Worm (Caenorhabditis elegans) whole organism, young adult: ENCODE results near the gene Y49E10.16.

Source experiments
- B0019.2 ChIP-seq: fragments of 200-800 bp; sonication (Bioruptor generic); conservative IDR thresholded peaks from 2 replicates; pipeline ENCODE4 v1.3.6; 2022; ENCODE audit warnings: missing genetic modification reagents, missing genetic modification characterization, missing compliant biosample characterization
- C17E4.6 ChIP-seq: fragments of 200-800 bp; sonication (Bioruptor generic); IDR thresholded peaks from 2 replicates; pipeline ENCODE4 v1.3.6; 2022; ENCODE audit warnings: missing genetic modification reagents, missing genetic modification characterization, missing compliant biosample characterization
- D2030.7 ChIP-seq: fragments of 200-800 bp; sonication (Bioruptor generic); IDR thresholded peaks from 2 replicates; pipeline ENCODE4 v1.3.6; 2022; ENCODE audit warnings: missing genetic modification reagents, missing genetic modification characterization, missing compliant biosample characterization
- F33H1.4 ChIP-seq: fragments of 200-800 bp; sonication (Bioruptor generic); IDR thresholded peaks from 2 replicates; pipeline ENCODE4 v1.3.6; 2022; ENCODE audit warnings: missing genetic modification reagents, missing genetic modification characterization, missing compliant biosample characterization
- F49E8.2 ChIP-seq: sonication (generic microtip); optimal IDR thresholded peaks from 3 replicates; lab custom pipeline; 2017; ENCODE audit warnings: missing genetic modification characterization, mild to moderate bottlenecking, missing compliant biosample characterization, antibody characterized with exemption, moderate library complexity; ENCODE audit not compliant: insufficient read depth
- F52B5.7 ChIP-seq: sonication (generic microtip); optimal IDR thresholded peaks from 2 replicates; lab custom pipeline; 2016; ENCODE audit warnings: mild to moderate bottlenecking, missing genetic modification characterization, missing compliant biosample characterization
- F57C9.4 ChIP-seq: sonication (generic microtip); optimal IDR thresholded peaks from 2 replicates; lab custom pipeline; 2017; ENCODE audit warnings: mild to moderate bottlenecking, missing genetic modification characterization, missing compliant biosample characterization
- K11D2.4 ChIP-seq: fragments of 200-800 bp; sonication (Bioruptor generic); IDR thresholded peaks from 2 replicates; pipeline ENCODE4 v1.3.6; 2022; ENCODE audit warnings: missing genetic modification reagents, missing genetic modification characterization, missing compliant biosample characterization
- T07F8.4 ChIP-seq: sonication (generic microtip); optimal IDR thresholded peaks from 2 replicates; lab custom pipeline; 2016; ENCODE audit warnings: mild to moderate bottlenecking, missing genetic modification characterization, moderate library complexity, missing compliant biosample characterization
- Y53G8AR.9 ChIP-seq: fragments of 200-800 bp; sonication (Bioruptor generic); conservative IDR thresholded peaks from 2 replicates; pipeline ENCODE4 v1.3.6; 2022; ENCODE audit warnings: missing genetic modification reagents, missing genetic modification characterization, missing compliant biosample characterization
- akir-1 ChIP-seq: fragments of 200-800 bp; sonication (Bioruptor generic); optimal IDR thresholded peaks from 2 replicates; lab custom pipeline; 2018; ENCODE audit warnings: mild to moderate bottlenecking, missing genetic modification characterization, moderate library complexity, missing compliant biosample characterization
- athp-1 ChIP-seq: sonication (generic microtip); optimal IDR thresholded peaks from 2 replicates; lab custom pipeline; 2017; ENCODE audit warnings: mild to moderate bottlenecking, missing genetic modification characterization, missing compliant biosample characterization
- attf-3 ChIP-seq: fragments of 200-800 bp; sonication (Bioruptor generic); conservative IDR thresholded peaks from 2 replicates; pipeline ENCODE4 v1.3.6; 2022; ENCODE audit warnings: missing genetic modification reagents, missing genetic modification characterization, missing compliant biosample characterization
- attf-5 ChIP-seq: fragments of 200-800 bp; sonication (Bioruptor generic); optimal IDR thresholded peaks from 2 replicates; lab custom pipeline; 2018; ENCODE audit warnings: mild to moderate bottlenecking, missing genetic modification characterization, missing compliant biosample characterization
- bed-2 ChIP-seq: fragments of 200-800 bp; sonication (Bioruptor generic); IDR thresholded peaks from 2 replicates; pipeline ENCODE4 v1.3.6; 2022; ENCODE audit warnings: missing genetic modification reagents, missing genetic modification characterization, missing compliant biosample characterization
- ccch-3 ChIP-seq: fragments of 200-800 bp; sonication (Bioruptor generic); optimal IDR thresholded peaks from 2 replicates; lab custom pipeline; 2018; ENCODE audit warnings: mild to moderate bottlenecking, missing genetic modification characterization, missing compliant biosample characterization
- cebp-1 ChIP-seq, 2 experiments: fragments of 200-800 bp in 1 of 2; sonication (Bioruptor generic) in 1 of 2; sonication (generic microtip) in 1 of 2; IDR thresholded peaks in 1 of 2; optimal IDR thresholded peaks in 1 of 2; 2 replicates each; pipeline versions ENCODE4 v1.3.6 to Lab custom; 2017 to 2022; ENCODE audit warnings: missing compliant biosample characterization in 2 of 2, missing genetic modification characterization in 2 of 2, mild to moderate bottlenecking in 1 of 2, missing genetic modification reagents in 1 of 2, moderate library complexity in 1 of 2
- ceh-27 ChIP-seq: fragments of 200-800 bp; sonication (Bioruptor generic); optimal IDR thresholded peaks from 2 replicates; lab custom pipeline; 2018; ENCODE audit warnings: mild to moderate bottlenecking, missing genetic modification characterization, moderate library complexity, missing compliant biosample characterization
- ceh-58 ChIP-seq: fragments of 200-800 bp; sonication (Bioruptor generic); IDR thresholded peaks from 2 replicates; pipeline ENCODE4 v1.3.6; 2022; ENCODE audit warnings: missing genetic modification characterization, missing compliant biosample characterization
- dpl-1 ChIP-seq: fragments of 150-350 bp; optimal IDR thresholded peaks from 2 replicates; lab custom pipeline; 2014; ENCODE audit warnings: missing biosample characterization, missing genetic modification reagents, missing genetic modification characterization
- egl-18 ChIP-seq: fragments of 200-800 bp; sonication (Bioruptor generic); IDR thresholded peaks from 2 replicates; pipeline ENCODE4 v1.3.6; 2022; ENCODE audit warnings: missing genetic modification reagents, missing genetic modification characterization, missing compliant biosample characterization
- him-1 ChIP-seq: sonication (generic microtip); optimal IDR thresholded peaks from 2 replicates; lab custom pipeline; 2016; ENCODE audit warnings: missing genotype, missing genetic modification reagents, missing genetic modification characterization, missing compliant biosample characterization
- hlh-26 ChIP-seq: fragments of 200-800 bp; sonication (Bioruptor generic); conservative IDR thresholded peaks from 2 replicates; pipeline ENCODE4 v1.3.6; 2022; ENCODE audit warnings: missing genetic modification reagents, missing genetic modification characterization, missing compliant biosample characterization
- hmg-1.2 ChIP-seq: fragments of 200-800 bp; sonication (Bioruptor generic); IDR thresholded peaks from 2 replicates; pipeline ENCODE4 v1.3.6; 2022; ENCODE audit warnings: missing genetic modification reagents, missing genetic modification characterization, missing compliant biosample characterization
- hmg-20 ChIP-seq: fragments of 200-800 bp; sonication (Bioruptor generic); IDR thresholded peaks from 2 replicates; pipeline ENCODE4 v1.3.6; 2022; ENCODE audit warnings: missing genetic modification reagents, missing genetic modification characterization, missing compliant biosample characterization
- hsf-1 ChIP-seq: fragments of 200-800 bp; sonication (Bioruptor generic); IDR thresholded peaks from 2 replicates; pipeline ENCODE4 v1.3.6; 2022; ENCODE audit warnings: missing genetic modification reagents, missing genetic modification characterization, missing compliant biosample characterization
- lin-26 ChIP-seq: fragments of 200-800 bp; sonication (Bioruptor generic); IDR thresholded peaks from 2 replicates; pipeline ENCODE4 v1.3.6; 2022; ENCODE audit warnings: missing genetic modification reagents, missing genetic modification characterization, missing compliant biosample characterization
- lin-35 ChIP-seq, 3 experiments: fragments of 150-350 bp in 2 of 3; sonication (generic microtip) in 1 of 3; optimal IDR thresholded peaks; 2 replicates each; lab custom pipeline; 2014 to 2018; ENCODE audit warnings: missing biosample characterization in 3 of 3, missing genetic modification characterization in 3 of 3, missing genetic modification reagents in 3 of 3
- lin-54 ChIP-seq: fragments of 200-800 bp; sonication (Bioruptor generic); optimal IDR thresholded peaks from 2 replicates; lab custom pipeline; 2018; ENCODE audit warnings: mild to moderate bottlenecking, missing genetic modification characterization, missing compliant biosample characterization
- mcd-1 ChIP-seq: fragments of 200-800 bp; sonication (Bioruptor generic); IDR thresholded peaks from 2 replicates; pipeline ENCODE4 v1.3.6; 2022; ENCODE audit warnings: missing genetic modification reagents, missing genetic modification characterization, missing compliant biosample characterization
- mes-4 ChIP-seq: sonication (generic microtip); optimal IDR thresholded peaks from 2 replicates; lab custom pipeline; 2016; ENCODE audit warnings: missing genotype, missing genetic modification characterization, missing compliant biosample characterization
- nhr-179 ChIP-seq: sonication (generic microtip); optimal IDR thresholded peaks from 2 replicates; lab custom pipeline; 2016; ENCODE audit warnings: mild to moderate bottlenecking, missing genetic modification characterization, missing compliant biosample characterization
- nhr-90 ChIP-seq: sonication (generic microtip); optimal IDR thresholded peaks from 2 replicates; lab custom pipeline; 2016; ENCODE audit warnings: missing genotype, mild to moderate bottlenecking, missing genetic modification characterization, missing compliant biosample characterization
- pha-4 ChIP-seq: fragments of 150-350 bp; sonication (generic microtip); optimal IDR thresholded peaks from 2 replicates; lab custom pipeline; 2014; ENCODE audit warnings: missing biosample characterization, missing genetic modification reagents, missing genetic modification characterization
- rcor-1 ChIP-seq: fragments of 200-800 bp; sonication (Bioruptor generic); IDR thresholded peaks from 2 replicates; pipeline ENCODE4 v1.3.6; 2022; ENCODE audit warnings: missing genetic modification reagents, missing genetic modification characterization, missing compliant biosample characterization
- rec-8 ChIP-seq, 2 experiments: sonication (generic microtip); optimal IDR thresholded peaks; 2 replicates each; lab custom pipeline; 2016; ENCODE audit warnings: mild to moderate bottlenecking in 2 of 2, missing genetic modification characterization in 2 of 2, missing genetic modification reagents in 2 of 2, missing genotype in 2 of 2, missing biosample characterization in 1 of 2, missing compliant biosample characterization in 1 of 2, moderate library complexity in 1 of 2
- repo-1 ChIP-seq: sonication (generic microtip); optimal IDR thresholded peaks from 2 replicates; lab custom pipeline; 2017; ENCODE audit warnings: mild to moderate bottlenecking, missing genetic modification characterization, missing compliant biosample characterization
- rpc-1 ChIP-seq, 2 experiments: fragments of 150-350 bp in 1 of 2; sonication (generic microtip) in 1 of 2; optimal IDR thresholded peaks; 2 replicates each; lab custom pipeline; 2014 to 2018; ENCODE audit warnings: missing biosample characterization in 1 of 2, missing genetic modification characterization in 1 of 2, missing genetic modification reagents in 1 of 2, missing genotype in 1 of 2
- sea-2 ChIP-seq: fragments of 200-800 bp; sonication (Bioruptor generic); IDR thresholded peaks from 2 replicates; pipeline ENCODE4 v1.3.6; 2022; ENCODE audit warnings: missing genetic modification characterization, missing compliant biosample characterization
- snpc-3.4 ChIP-seq: sonication (generic microtip); optimal IDR thresholded peaks from 2 replicates; lab custom pipeline; 2017; ENCODE audit warnings: missing genetic modification characterization, mild to moderate bottlenecking, missing compliant biosample characterization, antibody characterized with exemption, moderate library complexity, missing genotype, missing genetic modification reagents
- tbp1 ChIP-seq: fragments of 200-800 bp; sonication (Bioruptor generic); optimal IDR thresholded peaks from 2 replicates; lab custom pipeline; 2018; ENCODE audit warnings: mild to moderate bottlenecking, missing genetic modification characterization, missing compliant biosample characterization
- unc-62 ChIP-seq: fragments of 150-350 bp; optimal IDR thresholded peaks from 2 replicates; lab custom pipeline; 2014; ENCODE audit warnings: missing biosample characterization, missing genetic modification reagents, missing genetic modification characterization
- ztf-22 ChIP-seq: fragments of 200-800 bp; sonication (Bioruptor generic); optimal IDR thresholded peaks from 2 replicates; lab custom pipeline; 2018; ENCODE audit warnings: mild to moderate bottlenecking, missing genetic modification characterization, moderate library complexity, missing compliant biosample characterization
- ztf-25 ChIP-seq: fragments of 200-800 bp; sonication (Bioruptor generic); IDR thresholded peaks from 2 replicates; pipeline ENCODE4 v1.3.6; 2022; ENCODE audit warnings: missing genetic modification reagents, missing genetic modification characterization, missing compliant biosample characterization
- ztf-3 ChIP-seq: fragments of 200-800 bp; sonication (Bioruptor generic); optimal IDR thresholded peaks from 2 replicates; lab custom pipeline; 2018; ENCODE audit warnings: mild to moderate bottlenecking, missing genetic modification characterization, missing compliant biosample characterization

The Y49E10.16 gene

ce11 chrIII:12429579-12430084, 677 bp upstream of the Y49E10.16 start, which contains the start of gene snr-6 (continued):
- peak; percentile 39; the same call in 1 of the 2 replicates for TF ChIP-seq D2030.7 (GFP tag; lab: Robert Waterston, UW)
- TF ChIP-seq F57C9.4 (tag; lab: Kevin White, UChicago): no peak
- TF ChIP-seq repo-1 (tag; lab: Kevin White, UChicago): no peak
- peak; percentile 39 for TF ChIP-seq F33H1.4
- no peak for TF ChIP-seq hmg-20 (GFP tag; lab: Robert Waterston, UW)
- no peak for TF ChIP-seq hmg-1.2
- no peak for TF ChIP-seq ceh-58
- no peak for TF ChIP-seq cebp-1 (GFP tag; IDR thresholded peaks at IDR 0.05; lab: Robert Waterston, UW)
- TF ChIP-seq cebp-1 (tag; optimal IDR thresholded peaks at IDR 0.05; lab: Kevin White, UChicago): no peak
- TF ChIP-seq Y53G8AR.9 (GFP tag; lab: Robert Waterston, UW): no peak
- no peak for TF ChIP-seq nhr-90 (tag; lab: Kevin White, UChicago)
- no peak for TF ChIP-seq athp-1
- TF ChIP-seq rcor-1 (GFP tag; lab: Robert Waterston, UW): no peak
- peak; percentile 10 for TF ChIP-seq rpc-1 (optimal IDR thresholded peaks at IDR 0.05; lab: Kevin White, UChicago)
- no peak for TF ChIP-seq rpc-1 (tag; optimal IDR thresholded peaks at IDR 0.05; lab: Kevin White, UChicago)
- no peak for TF ChIP-seq K11D2.4 (GFP tag; lab: Robert Waterston, UW)
- peak; percentile 17 for TF ChIP-seq attf-5 (GFP tag; lab: Kevin White, UChicago)
- TF ChIP-seq rec-8 (tag; optimal IDR thresholded peaks at IDR 0.05; lab: Kevin White, UChicago): no peak
- no peak for TF ChIP-seq tbp1
- no peak for TF ChIP-seq ccch-3 (GFP tag; lab: Kevin White, UChicago)
- TF ChIP-seq ceh-27 (GFP tag; lab: Kevin White, UChicago): peak; percentile 17
- peak; percentile 90 for TF ChIP-seq dpl-1
- TF ChIP-seq snpc-3.4 (tag; lab: Kevin White, UChicago): peak; percentile 46
- TF ChIP-seq F52B5.7 (tag; lab: Kevin White, UChicago): no peak
- peak; percentile 11 for TF ChIP-seq F49E8.2
- no peak for TF ChIP-seq unc-62

ce11 chrIII:12434104-12434503, 3.8 kb downstream of the Y49E10.16 start, which contains the start of gene Y49E10.27:
Gene Y49E10.27, plus strand, starts transcription at chrIII:12434404.
- TF ChIP-seq him-1: no peak
- no peak for TF ChIP-seq lin-35 (GFP tag; optimal IDR thresholded peaks at IDR 0.05; lab: Kevin White, UChicago)
- TF ChIP-seq ztf-22 (GFP tag; lab: Kevin White, UChicago): no peak
- no peak for TF ChIP-seq mcd-1 (GFP tag; lab: Robert Waterston, UW)
- TF ChIP-seq rec-8 (tag; optimal IDR thresholded peaks at IDR 0.05; lab: Kevin White, UChicago): no peak
- no peak for TF ChIP-seq cebp-1 (GFP tag; IDR thresholded peaks at IDR 0.05; lab: Robert Waterston, UW)
- no peak for TF ChIP-seq cebp-1 (tag; optimal IDR thresholded peaks at IDR 0.05; lab: Kevin White, UChicago)
- no peak for TF ChIP-seq hlh-26 (GFP tag; lab: Robert Waterston, UW)
- TF ChIP-seq hsf-1 (GFP tag; lab: Robert Waterston, UW): no peak
- TF ChIP-seq C17E4.6 (GFP tag; lab: Robert Waterston, UW): no peak
- TF ChIP-seq nhr-179 (tag; lab: Kevin White, UChicago): no peak
- no peak for TF ChIP-seq sea-2 (GFP tag; lab: Robert Waterston, UW)

ce11 chrIII:12436215-12436614, 5.9 kb downstream of the Y49E10.16 start, which contains the start of gene fbxa-218:
Gene fbxa-218, plus strand, starts transcription at chrIII:12436515.
- TF ChIP-seq F33H1.4: no peak
- TF ChIP-seq T07F8.4 (tag; lab: Kevin White, UChicago): no peak
- TF ChIP-seq ztf-25 (GFP tag; lab: Robert Waterston, UW): no peak
- no peak for TF ChIP-seq pha-4 (tag; lab: Kevin White, UChicago)
- no peak for TF ChIP-seq lin-26 (GFP tag; lab: Robert Waterston, UW)
- TF ChIP-seq D2030.7 (GFP tag; lab: Robert Waterston, UW): no peak
- TF ChIP-seq B0019.2 (GFP tag; lab: Robert Waterston, UW): no peak
- no peak for TF ChIP-seq ztf-3 (GFP tag; lab: Kevin White, UChicago)
- no peak for TF ChIP-seq repo-1 (tag; lab: Kevin White, UChicago)
- TF ChIP-seq akir-1 (GFP tag; lab: Kevin White, UChicago): no peak
- TF ChIP-seq Y53G8AR.9 (GFP tag; lab: Robert Waterston, UW): no peak
- TF ChIP-seq lin-54 (GFP tag; lab: Kevin White, UChicago): no peak
- TF ChIP-seq bed-2 (GFP tag; lab: Robert Waterston, UW): no peak
- TF ChIP-seq mes-4: no peak
- TF ChIP-seq attf-3 (GFP tag; lab: Robert Waterston, UW): no peak
- TF ChIP-seq egl-18 (GFP tag; lab: Robert Waterston, UW): no peak
